Fruit fly (Drosophila melanogaster) whole organism, embryonic: Measurements from ENCODE around the gene Gr61a.

ENCODE experiments used
- Asciz ChIP-seq: fragments of 200-800 bp; sonication (Bioruptor generic); optimal IDR thresholded peaks from 2 replicates; lab custom pipeline; 2017; ENCODE audit warnings: missing biosample characterization, mild to moderate bottlenecking, missing genetic modification characterization, missing genetic modification reagents
- CG12659 ChIP-seq: fragments of 200-800 bp; sonication (Bioruptor generic); optimal IDR thresholded peaks from 3 replicates; lab custom pipeline; 2017; ENCODE audit warnings: mild to moderate bottlenecking, missing biosample characterization, missing genetic modification reagents, missing genetic modification characterization
- CG13287 ChIP-seq: fragments of 200-800 bp; sonication (Bioruptor generic); IDR thresholded peaks from 2 replicates; pipeline ENCODE4 v1.3.6; 2022; ENCODE audit warnings: missing biosample characterization, missing genetic modification characterization; ENCODE audit not compliant: partially characterized antibody
- CG13424 ChIP-seq: fragments of 200-800 bp; sonication (Bioruptor generic); optimal IDR thresholded peaks from 2 replicates; lab custom pipeline; 2019; ENCODE audit warnings: missing biosample characterization, mild to moderate bottlenecking, missing genetic modification characterization, moderate library complexity
- CG15514 ChIP-seq: fragments of 200-800 bp; sonication (Bioruptor generic); optimal IDR thresholded peaks from 3 replicates; lab custom pipeline; 2017; ENCODE audit warnings: missing biosample characterization, missing genetic modification characterization, mild to moderate bottlenecking, moderate library complexity, missing genetic modification reagents
- CG18476 ChIP-seq: fragments of 200-800 bp; sonication (Bioruptor generic); optimal IDR thresholded peaks from 2 replicates; lab custom pipeline; 2016; ENCODE audit warnings: missing biosample characterization, mild to moderate bottlenecking, missing genetic modification characterization
- CG2120 ChIP-seq: fragments of 200-800 bp; sonication (Bioruptor generic); optimal IDR thresholded peaks from 3 replicates; lab custom pipeline; 2016; ENCODE audit warnings: missing biosample characterization, missing genetic modification characterization
- CG2199 ChIP-seq: fragments of 200-800 bp; sonication (Bioruptor generic); IDR thresholded peaks from 3 replicates; pipeline ENCODE4 v1.3.6; 2022; ENCODE audit warnings: missing biosample characterization, missing genetic modification characterization
- CG2678 ChIP-seq: fragments of 200-800 bp; sonication (Bioruptor generic); optimal IDR thresholded peaks from 3 replicates; lab custom pipeline; 2019; ENCODE audit warnings: missing biosample characterization, mild to moderate bottlenecking, missing genetic modification characterization, moderate library complexity
- CG2712 ChIP-seq: fragments of 200-800 bp; optimal IDR thresholded peaks from 3 replicates; lab custom pipeline; 2019; ENCODE audit warnings: missing biosample characterization, mild to moderate bottlenecking, missing genetic modification characterization, moderate library complexity
- CG30403 ChIP-seq: fragments of 200-800 bp; sonication (Bioruptor generic); optimal IDR thresholded peaks from 3 replicates; lab custom pipeline; 2016; ENCODE audit warnings: missing biosample characterization, missing genetic modification characterization
- CG3407 ChIP-seq: fragments of 200-800 bp; sonication (Bioruptor generic); optimal IDR thresholded peaks from 2 replicates; lab custom pipeline; 2018; ENCODE audit warnings: missing biosample characterization, mild to moderate bottlenecking, missing genetic modification characterization
- CG6254 ChIP-seq: fragments of 200-800 bp; sonication (Bioruptor generic); optimal IDR thresholded peaks from 3 replicates; lab custom pipeline; 2017; ENCODE audit warnings: mild to moderate bottlenecking, missing biosample characterization, missing genetic modification reagents, missing genetic modification characterization
- CkIIα-i1 ChIP-seq: fragments of 200-800 bp; sonication (Bioruptor generic); IDR thresholded peaks from 2 replicates; pipeline ENCODE4 v1.3.6; 2022; ENCODE audit warnings: missing biosample characterization, missing genetic modification characterization
- Deaf1 ChIP-seq: fragments of 200-800 bp; optimal IDR thresholded peaks from 3 replicates; lab custom pipeline; 2019; ENCODE audit warnings: missing biosample characterization, mild to moderate bottlenecking, missing genetic modification characterization, moderate library complexity
- Ets65A ChIP-seq: fragments of 200-800 bp; sonication (Bioruptor generic); peaks from one replicate; lab custom pipeline; 2016; ENCODE audit warnings: missing biosample characterization, missing genetic modification characterization
- Fer1 ChIP-seq: fragments of 200-800 bp; sonication (Bioruptor generic); optimal IDR thresholded peaks from 2 replicates; lab custom pipeline; 2017; ENCODE audit warnings: missing biosample characterization, mild to moderate bottlenecking, missing genetic modification characterization
- HLH4C ChIP-seq: fragments of 200-800 bp; sonication (Bioruptor generic); IDR thresholded peaks from 3 replicates; pipeline ENCODE4 v1.3.6; 2022; ENCODE audit warnings: missing biosample characterization, missing genetic modification characterization; ENCODE audit not compliant: partially characterized antibody
- HmgZ ChIP-seq: fragments of 200-800 bp; sonication (Bioruptor generic); optimal IDR thresholded peaks from 2 replicates; lab custom pipeline; 2018; ENCODE audit warnings: missing biosample characterization, mild to moderate bottlenecking, missing genetic modification characterization
- Hmr ChIP-seq: fragments of 200-800 bp; sonication (Bioruptor generic); optimal IDR thresholded peaks from 3 replicates; lab custom pipeline; 2017; ENCODE audit warnings: mild to moderate bottlenecking, missing biosample characterization, missing genetic modification reagents, missing genetic modification characterization
- Hr78 ChIP-seq, 2 experiments: fragments of 200-800 bp in 1 of 2; fragments of >200 bp in 1 of 2; sonication (Bioruptor generic) in 1 of 2; optimal IDR thresholded peaks; 2 replicates each; lab custom pipeline; 2017 to 2019; ENCODE audit warnings: missing biosample characterization in 2 of 2, missing genetic modification characterization in 2 of 2, mild to moderate bottlenecking in 1 of 2, moderate library complexity in 1 of 2
- Med ChIP-seq: fragments of 200-800 bp; sonication (Bioruptor generic); peaks from one replicate; lab custom pipeline; 2016; ENCODE audit warnings: missing biosample characterization, missing genetic modification characterization, mild to moderate bottlenecking, inconsistent platforms, moderate library complexity
- Mes4 ChIP-seq: fragments of 200-800 bp; sonication (Bioruptor generic); optimal IDR thresholded peaks from 2 replicates; lab custom pipeline; 2016; ENCODE audit warnings: missing biosample characterization, missing genetic modification characterization
- NC2β ChIP-seq: fragments of 200-800 bp; sonication (Bioruptor generic); optimal IDR thresholded peaks from 2 replicates; lab custom pipeline; 2016; ENCODE audit warnings: missing biosample characterization, missing genetic modification characterization
- Neu2 ChIP-seq: fragments of 200-800 bp; sonication (Bioruptor generic); optimal IDR thresholded peaks from 3 replicates; lab custom pipeline; 2016; ENCODE audit warnings: missing biosample characterization, missing genetic modification characterization, borderline replicate concordance
- Sox100B ChIP-seq: fragments of 200-800 bp; sonication (Bioruptor generic); optimal IDR thresholded peaks from 3 replicates; lab custom pipeline; 2018; ENCODE audit warnings: missing biosample characterization, mild to moderate bottlenecking, missing genetic modification characterization
- Sry-β ChIP-seq: fragments of 200-800 bp; sonication (Bioruptor generic); optimal IDR thresholded peaks from 2 replicates; lab custom pipeline; 2018; ENCODE audit warnings: missing biosample characterization, mild to moderate bottlenecking, missing genetic modification characterization, moderate library complexity
- Trl ChIP-seq, 3 experiments: fragments of >200 bp in 2 of 3; fragments of 200-800 bp in 1 of 3; sonication (Bioruptor generic) in 1 of 3; optimal IDR thresholded peaks; 2 replicates in 1 of 3; 3 replicates in 2 of 3; lab custom pipeline; 2016 to 2017; ENCODE audit warnings: missing biosample characterization in 1 of 3, missing genetic modification characterization in 1 of 3
- bab2 ChIP-seq: fragments of 200-800 bp; sonication (Bioruptor generic); optimal IDR thresholded peaks from 2 replicates; lab custom pipeline; 2016; ENCODE audit warnings: missing biosample characterization, missing genetic modification characterization
- br ChIP-seq: fragments of >200 bp; optimal IDR thresholded peaks from 2 replicates; lab custom pipeline; 2017
- da ChIP-seq: fragments of 200-800 bp; sonication (Bioruptor generic); optimal IDR thresholded peaks from 2 replicates; lab custom pipeline; 2016; ENCODE audit warnings: missing biosample characterization, missing genetic modification characterization
- eyg ChIP-seq: fragments of 200-800 bp; sonication (Bioruptor generic); optimal IDR thresholded peaks from 3 replicates; lab custom pipeline; 2016; ENCODE audit warnings: missing biosample characterization, missing genetic modification characterization
- fd64A ChIP-seq: fragments of 200-800 bp; sonication (Bioruptor generic); optimal IDR thresholded peaks from 3 replicates; lab custom pipeline; 2018; ENCODE audit warnings: missing biosample characterization, mild to moderate bottlenecking, missing genetic modification characterization
- gsb ChIP-seq: fragments of 200-800 bp; sonication (Bioruptor generic); IDR thresholded peaks from 2 replicates; pipeline ENCODE4 v1.3.6; 2022; ENCODE audit warnings: missing biosample characterization, missing genetic modification characterization
- gt ChIP-seq: fragments of 200-800 bp; sonication (Bioruptor generic); IDR thresholded peaks from 2 replicates; pipeline ENCODE4 v1.3.6; 2022; ENCODE audit warnings: missing biosample characterization, missing genetic modification characterization
- inv ChIP-seq: fragments of 200-800 bp; sonication (Bioruptor generic); IDR thresholded peaks from 2 replicates; pipeline ENCODE4 v1.3.6; 2022; ENCODE audit warnings: missing biosample characterization, missing genetic modification characterization; ENCODE audit not compliant: partially characterized antibody
- kah ChIP-seq: fragments of 200-800 bp; sonication (Bioruptor generic); optimal IDR thresholded peaks from 2 replicates; lab custom pipeline; 2018; ENCODE audit warnings: missing biosample characterization, mild to moderate bottlenecking, missing genetic modification characterization
- ken ChIP-seq: fragments of 200-800 bp; sonication (Bioruptor generic); IDR thresholded peaks from 3 replicates; pipeline ENCODE4 v1.3.6; 2022; ENCODE audit warnings: missing biosample characterization, missing genetic modification characterization
- kni ChIP-seq: fragments of 200-800 bp; sonication (Bioruptor generic); optimal IDR thresholded peaks from 3 replicates; lab custom pipeline; 2017; ENCODE audit warnings: mild to moderate bottlenecking, missing biosample characterization, missing genetic modification reagents, missing genetic modification characterization
- lola ChIP-seq, 3 experiments: fragments of >200 bp in 2 of 3; fragments of 200-800 bp in 1 of 3; sonication (Bioruptor generic) in 1 of 3; optimal IDR thresholded peaks; 2 replicates each; lab custom pipeline; 2017 to 2019; ENCODE audit warnings: missing biosample characterization in 3 of 3, missing genetic modification characterization in 3 of 3, mild to moderate bottlenecking in 1 of 3, moderate library complexity in 1 of 3
- nerfin-1 ChIP-seq: fragments of 200-800 bp; sonication (Bioruptor generic); optimal IDR thresholded peaks from 3 replicates; lab custom pipeline; 2019; ENCODE audit warnings: missing biosample characterization, mild to moderate bottlenecking, missing genetic modification characterization, moderate library complexity
- nerfin-2 ChIP-seq: fragments of 200-800 bp; sonication (Bioruptor generic); IDR thresholded peaks from 2 replicates; pipeline ENCODE4 v1.3.6; 2022; ENCODE audit warnings: missing biosample characterization, missing genetic modification characterization; ENCODE audit not compliant: partially characterized antibody
- nom ChIP-seq: fragments of 200-800 bp; sonication (Bioruptor generic); optimal IDR thresholded peaks from 2 replicates; lab custom pipeline; 2017; ENCODE audit warnings: missing biosample characterization, missing genetic modification characterization, mild to moderate bottlenecking, moderate library complexity, missing genetic modification reagents
- sd ChIP-seq: fragments of 200-800 bp; sonication (Bioruptor generic); optimal IDR thresholded peaks from 3 replicates; lab custom pipeline; 2018; ENCODE audit warnings: missing biosample characterization, mild to moderate bottlenecking, missing genetic modification characterization, moderate library complexity
- sr ChIP-seq: fragments of 200-800 bp; sonication (Bioruptor generic); IDR thresholded peaks from 3 replicates; pipeline ENCODE4 v1.3.6; 2022; ENCODE audit warnings: missing biosample characterization, missing genetic modification characterization
- toy ChIP-seq: fragments of 200-800 bp; sonication (Bioruptor generic); IDR thresholded peaks from 2 replicates; pipeline ENCODE4 v1.3.6; 2022; ENCODE audit warnings: missing biosample characterization, missing genetic modification characterization
- yki ChIP-seq: fragments of >200 bp; optimal IDR thresholded peaks from 3 replicates; lab custom pipeline; 2018

Gene Gr61a

dm6 chr3L:882236-882891 is 41.1 kb downstream of the Gr61a start (continued):
- TF ChIP-seq CkIIα-i1 (GFP tag; lab: Robert Waterston, UW) (no peak), Deaf1 (tag; lab: Kevin White, UChicago) (no peak), toy (GFP tag; lab: Robert Waterston, UW) (no peak), Mes4 (GFP tag; lab: Kevin White, UChicago) (no peak), fd64A (GFP tag; lab: Kevin White, UChicago) (no peak), HLH4C (GFP tag; lab: Robert Waterston, UW) (no peak), CG2712 (tag; lab: Kevin White, UChicago) (peak; percentile 57), NC2β (GFP tag; lab: Kevin White, UChicago) (no peak)

DNA sequence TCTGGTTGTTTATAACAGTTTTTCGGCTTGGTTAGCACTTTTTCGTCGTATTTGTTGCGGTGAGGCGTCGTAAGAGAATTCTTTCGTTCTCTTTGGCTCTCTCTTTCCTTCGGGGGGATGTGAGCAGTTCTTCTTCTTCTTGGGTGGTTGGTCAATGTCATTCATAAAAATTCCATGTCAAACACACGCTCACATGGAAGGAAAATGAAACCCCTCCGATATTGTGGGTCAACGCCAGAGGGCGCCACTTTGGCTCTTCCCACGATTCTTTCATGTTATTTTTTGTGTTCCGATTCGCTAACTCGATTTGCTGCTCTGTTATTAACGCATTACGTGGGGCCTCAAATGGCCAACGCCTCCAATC is 41.6 kb downstream of the Gr61a start:
- TF ChIP-seq gt (GFP tag; lab: Robert Waterston, UW) = no peak
- TF ChIP-seq Neu2 (GFP tag; lab: Kevin White, UChicago) = no peak
- no peak for TF ChIP-seq gsb (GFP tag; lab: Robert Waterston, UW)
- peak; percentile 7 for TF ChIP-seq CG15514
- TF ChIP-seq kni (GFP tag; lab: Kevin White, UChicago) = peak; percentile 21
- TF ChIP-seq eyg (GFP tag; lab: Kevin White, UChicago) = no peak
- TF ChIP-seq kah = no peak
- no peak for TF ChIP-seq da
- TF ChIP-seq Deaf1 (tag; lab: Kevin White, UChicago) = no peak
- no peak for TF ChIP-seq lola (GFP tag; optimal IDR thresholded peaks at IDR 0.05; lab: Kevin White, UChicago)
- peak; percentile 20; the same call in 1 of the 3 replicates for TF ChIP-seq ken (GFP tag; lab: Robert Waterston, UW)
- no peak for TF ChIP-seq CG2678 (tag; lab: Kevin White, UChicago)
- 0 out of 3 replicates have a peak, but pooled peaks have one; percentile 11 for TF ChIP-seq CG2199 (GFP tag; lab: Robert Waterston, UW)
- no peak for TF ChIP-seq CG3407 (GFP tag; lab: Kevin White, UChicago)
- no peak for TF ChIP-seq inv (GFP tag; lab: Robert Waterston, UW)
- TF ChIP-seq Trl (optimal IDR thresholded peaks at IDR 0.05; lab: Kevin White, UChicago) = peak; percentile 50 to 54
- TF ChIP-seq Trl (GFP tag; optimal IDR thresholded peaks at IDR 0.05; lab: Kevin White, UChicago) = no peak
- no peak for TF ChIP-seq br (lab: Kevin White, UChicago)
- no peak for TF ChIP-seq bab2 (GFP tag; lab: Kevin White, UChicago)
- no peak for TF ChIP-seq HmgZ (tag; lab: Kevin White, UChicago)
- TF ChIP-seq CG13287 (GFP tag; lab: Robert Waterston, UW) = peak; percentile 6; the same call in 1 of the 2 replicates
- TF ChIP-seq CG6254 (GFP tag; lab: Kevin White, UChicago) = no peak
- no peak for TF ChIP-seq Hmr
- no peak for TF ChIP-seq Asciz (GFP tag; lab: Kevin White, UChicago)
- TF ChIP-seq nerfin-2 (GFP tag; lab: Robert Waterston, UW) = no peak
- peak; percentile 75 for TF ChIP-seq Med
- TF ChIP-seq CG13424 (tag; lab: Kevin White, UChicago) = no peak
- TF ChIP-seq Hr78 (GFP tag; optimal IDR thresholded peaks at IDR 0.05; lab: Kevin White, UChicago) = peak in 1 of 2 experiments; percentile 51
- TF ChIP-seq nom = no peak
- no peak for TF ChIP-seq Sox100B (GFP tag; lab: Kevin White, UChicago)
- TF ChIP-seq CG18476 = no peak
- peak; percentile 83 for TF ChIP-seq nerfin-1
- TF ChIP-seq sr = 0 out of 3 replicates have a peak, but pooled peaks have one; percentile 35
- no peak for TF ChIP-seq Sry-β (GFP tag; lab: Kevin White, UChicago)
- no peak for TF ChIP-seq CG30403 (GFP tag; lab: Kevin White, UChicago)
- TF ChIP-seq sd (tag; lab: Kevin White, UChicago) = peak; percentile 83
- no peak for TF ChIP-seq CG12659 (GFP tag; lab: Kevin White, UChicago)
- TF ChIP-seq Ets65A (GFP tag; lab: Kevin White, UChicago) = peak; percentile 40
- TF ChIP-seq yki = no peak
- TF ChIP-seq CG2120 = no peak
- no peak for TF ChIP-seq Fer1 (GFP tag; lab: Kevin White, UChicago)
